ENCODE assay signal across 2 fruit fly cellular contexts in genomic region chr3L:11112427-11112826, dm6.
TF ChIP-seq lines count a peak whose summit lies in the region.

No protein-coding gene starts in this region.

- TF ChIP-seq CTCF in whole organism, embryonic (GFP tag; optimal IDR thresholded peaks at IDR 0.05; lab: Kevin White, UChicago): no peak

TF ChIP-seq in whole organism, embryonic, 481 proteins besides CTCF, POLR2A, EP300 and RAD21 (continues in another document):
- TF ChIP-seq Dp (GFP tag; optimal IDR thresholded peaks at IDR 0.05; lab: Kevin White, UChicago): no peak
- TF ChIP-seq MESR4 (GFP tag; optimal IDR thresholded peaks at IDR 0.05; lab: Kevin White, UChicago): no peak
- no peak for TF ChIP-seq tio (GFP tag; optimal IDR thresholded peaks at IDR 0.05; lab: Kevin White, UChicago)
- no peak for TF ChIP-seq Sox102F (GFP tag; optimal IDR thresholded peaks at IDR 0.05; lab: Kevin White, UChicago)
- TF ChIP-seq kah (GFP tag; optimal IDR thresholded peaks at IDR 0.05; lab: Kevin White, UChicago): no peak
- no peak for TF ChIP-seq hth (optimal IDR thresholded peaks at IDR 0.05; lab: Kevin White, UChicago)
- TF ChIP-seq TFAM (GFP tag; optimal IDR thresholded peaks at IDR 0.05; lab: Kevin White, UChicago): no peak
- TF ChIP-seq da (GFP tag; optimal IDR thresholded peaks at IDR 0.05; lab: Kevin White, UChicago): no peak
- no peak for TF ChIP-seq CG4707 (GFP tag; optimal IDR thresholded peaks at IDR 0.05; lab: Kevin White, UChicago)
- TF ChIP-seq CG42726 (GFP tag; IDR thresholded peaks at IDR 0.05; lab: Robert Waterston, UW; ENCODE audit: partially characterized antibody): 0 out of 2 replicates have a peak, but pooled peaks have one; percentile 10
- TF ChIP-seq zen2 (GFP tag; IDR thresholded peaks at IDR 0.05; lab: Robert Waterston, UW; ENCODE audit: partially characterized antibody): no peak
- no peak for TF ChIP-seq CG12659 (GFP tag; optimal IDR thresholded peaks at IDR 0.05; lab: Kevin White, UChicago)
- no peak for TF ChIP-seq grn (GFP tag; optimal IDR thresholded peaks at IDR 0.05; lab: Kevin White, UChicago)
- TF ChIP-seq HLHmδ (GFP tag; optimal IDR thresholded peaks at IDR 0.05; lab: Kevin White, UChicago): no peak
- no peak for TF ChIP-seq lov (optimal IDR thresholded peaks at IDR 0.05; lab: Kevin White, UChicago)
- TF ChIP-seq lov (GFP tag; IDR thresholded peaks at IDR 0.05; lab: Robert Waterston, UW): 0 out of 3 replicates have a peak, but pooled peaks have one; percentile 27
- TF ChIP-seq CG4328 (GFP tag; optimal IDR thresholded peaks at IDR 0.05; lab: Kevin White, UChicago): no peak
- TF ChIP-seq CG7987 (GFP tag; optimal IDR thresholded peaks at IDR 0.05; lab: Kevin White, UChicago): no peak
- peak; percentile 8 for TF ChIP-seq Deaf1 (tag; optimal IDR thresholded peaks at IDR 0.05; lab: Kevin White, UChicago)
- no peak for TF ChIP-seq ssp (GFP tag; IDR thresholded peaks at IDR 0.05; lab: Robert Waterston, UW)
- TF ChIP-seq ara (GFP tag; IDR thresholded peaks at IDR 0.05; lab: Robert Waterston, UW): no peak
- TF ChIP-seq CG10321 (GFP tag; IDR thresholded peaks at IDR 0.05; lab: Robert Waterston, UW): 0 out of 2 replicates have a peak, but pooled peaks have one; percentile 43
- TF ChIP-seq dysf (GFP tag; IDR thresholded peaks at IDR 0.05; lab: Robert Waterston, UW): 0 out of 3 replicates have a peak, but pooled peaks have one; percentile 28
- 0 out of 3 replicates have a peak, but pooled peaks have one; percentile 24 for TF ChIP-seq CG2199 (GFP tag; IDR thresholded peaks at IDR 0.05; lab: Robert Waterston, UW)
- no peak for TF ChIP-seq D19B (GFP tag; optimal IDR thresholded peaks at IDR 0.05; lab: Kevin White, UChicago)
- no peak for TF ChIP-seq Chrac-16 (GFP tag; optimal IDR thresholded peaks at IDR 0.05; lab: Kevin White, UChicago)
- TF ChIP-seq Vsx1 (GFP tag; optimal IDR thresholded peaks at IDR 0.05; lab: Kevin White, UChicago): no peak
- no peak for TF ChIP-seq Abd-B (GFP tag; optimal IDR thresholded peaks at IDR 0.05; lab: Kevin White, UChicago)
- TF ChIP-seq Opbp (GFP tag; IDR thresholded peaks at IDR 0.05; lab: Robert Waterston, UW; ENCODE audit: partially characterized antibody): 0 out of 3 replicates have a peak, but pooled peaks have one; percentile 15
- TF ChIP-seq crol (GFP tag; IDR thresholded peaks at IDR 0.05; lab: Robert Waterston, UW): peak; percentile 38; the same call in 1 of the 2 replicates
- no peak for TF ChIP-seq al (GFP tag; IDR thresholded peaks at IDR 0.05; lab: Robert Waterston, UW)
- TF ChIP-seq ftz-f1 (GFP tag; optimal IDR thresholded peaks at IDR 0.05; lab: Kevin White, UChicago): peak; percentile 57
- no peak for TF ChIP-seq CG17186 (GFP tag; optimal IDR thresholded peaks at IDR 0.05; lab: Kevin White, UChicago)
- no peak for TF ChIP-seq CG17568 (GFP tag; optimal IDR thresholded peaks at IDR 0.05; lab: Kevin White, UChicago)
- TF ChIP-seq CG8478 (optimal IDR thresholded peaks at IDR 0.05; lab: Kevin White, UChicago): peak; percentile 55
- TF ChIP-seq Bgb (GFP tag; IDR thresholded peaks at IDR 0.05; lab: Robert Waterston, UW; ENCODE audit: partially characterized antibody): 0 out of 2 replicates have a peak, but pooled peaks have one; percentile 18
- TF ChIP-seq z (GFP tag; IDR thresholded peaks at IDR 0.05; lab: Robert Waterston, UW): no peak
- 0 out of 2 replicates have a peak, but pooled peaks have one; percentile 52 for TF ChIP-seq CG16779 (GFP tag; IDR thresholded peaks at IDR 0.05; lab: Robert Waterston, UW)
- no peak for TF ChIP-seq Six4 (GFP tag; optimal IDR thresholded peaks at IDR 0.05; lab: Kevin White, UChicago)
- no peak for TF ChIP-seq E2f1 (GFP tag; IDR thresholded peaks at IDR 0.05; lab: Robert Waterston, UW)
- no peak for TF ChIP-seq fd64A (GFP tag; optimal IDR thresholded peaks at IDR 0.05; lab: Kevin White, UChicago)
- 0 out of 2 replicates have a peak, but pooled peaks have one; percentile 16 for TF ChIP-seq CG11696 (GFP tag; IDR thresholded peaks at IDR 0.05; lab: Robert Waterston, UW)
- 0 out of 3 replicates have a peak, but pooled peaks have one; percentile 28 for TF ChIP-seq CG6175 (GFP tag; IDR thresholded peaks at IDR 0.05; lab: Robert Waterston, UW)

TF ChIP-seq in whole organism, pupa, 21 proteins besides CTCF, POLR2A, EP300 and RAD21:
- TF ChIP-seq Pif1A (GFP tag; optimal IDR thresholded peaks at IDR 0.05; lab: Kevin White, UChicago) (no peak), rn (GFP tag; IDR thresholded peaks at IDR 0.05; lab: Robert Waterston, UW) (peak; percentile 46; the same call in 1 of the 2 replicates)
TF ChIP-seq in whole organism, pupa: peak in this region for 1.
